Worm (Caenorhabditis elegans): ENCODE measurements around the gene cyp-35A3.

DNA sequence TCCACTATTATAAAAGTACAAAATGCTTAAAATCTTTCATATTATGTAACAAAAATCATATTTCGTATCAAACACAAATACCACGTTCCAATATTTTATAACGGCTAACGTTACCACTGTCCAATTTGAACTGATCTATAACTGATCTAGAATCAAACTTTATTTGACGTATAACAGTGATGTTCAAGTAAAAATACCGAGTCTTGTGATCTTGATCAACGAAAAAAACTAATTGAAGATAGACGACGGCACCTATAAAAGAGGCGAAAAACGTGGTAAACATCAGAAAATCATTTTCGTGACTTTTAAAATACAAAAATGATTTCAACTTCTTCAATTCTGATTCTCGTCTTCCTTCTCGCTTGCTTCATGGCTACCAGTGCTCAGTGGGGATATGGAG lies 34.8 kb upstream of the cyp-35A3 start, which contains the start of gene nlp-28:
- no peak for TF ChIP-seq nhr-76 (tag; optimal IDR thresholded peaks at IDR 0.05)
- no peak for TF ChIP-seq unc-62 (GFP tag; optimal IDR thresholded peaks at IDR 0.05)
- TF ChIP-seq nhr-28 (tag; optimal IDR thresholded peaks at IDR 0.05), result no peak
- no peak for TF ChIP-seq nhr-237 (tag; optimal IDR thresholded peaks at IDR 0.05)
- no peak for TF ChIP-seq snpc-4 (tag; optimal IDR thresholded peaks at IDR 0.05)
- no peak for TF ChIP-seq ztf-11 (tag; optimal IDR thresholded peaks at IDR 0.05)
- TF ChIP-seq mep-1 (tag; optimal IDR thresholded peaks at IDR 0.05), result no peak
- TF ChIP-seq pha-4 (tag; optimal IDR thresholded peaks at IDR 0.05), result no peak
- TF ChIP-seq elt-1 (tag; optimal IDR thresholded peaks at IDR 0.05; ENCODE audit: borderline replicate concordance, insufficient read depth), result no peak
- no peak for TF ChIP-seq lsy-2 (tag; optimal IDR thresholded peaks at IDR 0.05)
- TF ChIP-seq blmp-1 (tag; optimal IDR thresholded peaks at IDR 0.05), result no peak

Measured in whole organism, mixed stage, embryonic.